Worm (Caenorhabditis elegans) whole organism, L3 larva: ENCODE results near the gene F46C5.10.

Experiments
- aly-2 ChIP-seq: fragments of 150-350 bp; optimal IDR thresholded peaks from 2 replicates; lab custom pipeline; 2014; ENCODE audit warnings: missing biosample characterization, missing genetic modification characterization
- elt-1 ChIP-seq: fragments of 150-350 bp; optimal IDR thresholded peaks from 2 replicates; lab custom pipeline; 2014; ENCODE audit warnings: missing biosample characterization, missing genetic modification characterization
- mdl-1 ChIP-seq: fragments of 150-350 bp; optimal IDR thresholded peaks from 2 replicates; lab custom pipeline; 2014; ENCODE audit warnings: missing biosample characterization, missing genetic modification characterization
- nhr-12 ChIP-seq: fragments of 150-350 bp; optimal IDR thresholded peaks from 2 replicates; lab custom pipeline; 2014; ENCODE audit warnings: missing biosample characterization, missing genetic modification characterization
- skn-1 ChIP-seq: fragments of 150-350 bp; optimal IDR thresholded peaks from 2 replicates; lab custom pipeline; 2014; ENCODE audit warnings: missing biosample characterization, missing genetic modification characterization
- ztf-11 ChIP-seq: fragments of 150-350 bp; optimal IDR thresholded peaks from 2 replicates; lab custom pipeline; 2014; ENCODE audit warnings: missing biosample characterization, missing genetic modification characterization

- TF ChIP-seq elt-1 (tag; lab: Kevin White, UChicago) (no peak), ztf-11 (no peak), skn-1 (tag; lab: Kevin White, UChicago) (no peak), nhr-12 (no peak), aly-2 (tag; lab: Kevin White, UChicago) (no peak), mdl-1 (tag; lab: Kevin White, UChicago) (no peak)
Measured at ce11 chrII:8785875-8786274, 33.0 kb downstream of the F46C5.10 start.
